Worm (Caenorhabditis elegans) whole organism, midembryonic: ENCODE results near the gene Y53F4B.5.

Experiments
- T22C8.4 ChIP-seq: fragments of 200-800 bp; sonication (Bioruptor generic); IDR thresholded peaks from 2 replicates; pipeline ENCODE4 v1.3.6; 2022; ENCODE audit warnings: missing genetic modification characterization, missing compliant biosample characterization
- cog-1 ChIP-seq: sonication (generic microtip); optimal IDR thresholded peaks from 2 replicates; lab custom pipeline; 2016; ENCODE audit warnings: missing genetic modification characterization, missing compliant biosample characterization
- flt-1 ChIP-seq: fragments of 200-800 bp; sonication (Bioruptor generic); IDR thresholded peaks from 2 replicates; pipeline ENCODE4 v1.3.6; 2022; ENCODE audit warnings: missing genetic modification characterization, missing compliant biosample characterization
- med-1 ChIP-seq: sonication (generic microtip); optimal IDR thresholded peaks from 2 replicates; lab custom pipeline; 2017; ENCODE audit warnings: missing genetic modification characterization, mild to moderate bottlenecking, missing compliant biosample characterization, antibody characterized with exemption, missing genetic modification reagents; ENCODE audit not compliant: insufficient read depth
- tab-1 ChIP-seq: fragments of 200-800 bp; sonication (Bioruptor generic); IDR thresholded peaks from 2 replicates; pipeline ENCODE4 v1.3.6; 2022; ENCODE audit warnings: missing genetic modification characterization, missing compliant biosample characterization

- TF ChIP-seq tab-1 (GFP tag; lab: Robert Waterston, UW) (no peak), flt-1 (GFP tag; lab: Robert Waterston, UW) (no peak), cog-1 (tag; lab: Kevin White, UChicago) (no peak), T22C8.4 (GFP tag; lab: Robert Waterston, UW) (no peak), med-1 (GFP tag; lab: Kevin White, UChicago) (no peak)
These were observed 25.7 kb downstream of the Y53F4B.5 start, which contains the start of gene Y53F4B.1 for ce11 chrII:14958113-14958512.
